Worm (Caenorhabditis elegans): ENCODE measurements around the gene F13H6.5.

Gene F13H6.5

ce11 chrV:6357236-6357635 is 17.5 kb downstream of the F13H6.5 start:
- TF ChIP-seq ceh-13 (GFP tag; optimal IDR thresholded peaks at IDR 0.05): no peak
- no peak for TF ChIP-seq hnd-1 (tag; optimal IDR thresholded peaks at IDR 0.05)
- TF ChIP-seq hmg-4 (GFP tag; optimal IDR thresholded peaks at IDR 0.05): no peak
- no peak for TF ChIP-seq F13C5.2 (tag; optimal IDR thresholded peaks at IDR 0.05)
- no peak for TF ChIP-seq hmbx-1 (tag; optimal IDR thresholded peaks at IDR 0.05)
- TF ChIP-seq flt-1 (GFP tag; IDR thresholded peaks at IDR 0.05): no peak
- TF ChIP-seq tra-4 (tag; optimal IDR thresholded peaks at IDR 0.05): no peak

- TF ChIP-seq tra-4 (tag; optimal IDR thresholded peaks at IDR 0.05): no peak
- no peak for TF ChIP-seq hnd-1 (tag; optimal IDR thresholded peaks at IDR 0.05)
- no peak for TF ChIP-seq F13C5.2 (tag; optimal IDR thresholded peaks at IDR 0.05)
- TF ChIP-seq tbx-11 (GFP tag; IDR thresholded peaks at IDR 0.05): no peak
- TF ChIP-seq hmbx-1 (tag; optimal IDR thresholded peaks at IDR 0.05): no peak
- no peak for TF ChIP-seq tbx-37 (GFP tag; conservative IDR thresholded peaks at IDR 0.05)
- TF ChIP-seq sea-1 (GFP tag; conservative IDR thresholded peaks at IDR 0.05): no peak
- no peak for TF ChIP-seq aly-1 (tag; optimal IDR thresholded peaks at IDR 0.05)
- TF ChIP-seq ets-7 (tag; optimal IDR thresholded peaks at IDR 0.05): no peak
Measured at ce11 chrV:6355975-6356441, 18.7 kb downstream of the F13H6.5 start, which contains the start of gene bcl-11. Gene bcl-11 (plus strand): TSS chrV:6356025.

- no peak for TF ChIP-seq ceh-13 (GFP tag; optimal IDR thresholded peaks at IDR 0.05)
- no peak for TF ChIP-seq hmbx-1 (tag; optimal IDR thresholded peaks at IDR 0.05)
- no peak for TF ChIP-seq pes-1 (GFP tag; IDR thresholded peaks at IDR 0.05)
- TF ChIP-seq ets-7 (tag; optimal IDR thresholded peaks at IDR 0.05): no peak
- TF ChIP-seq scrt-1 (GFP tag; IDR thresholded peaks at IDR 0.05): no peak
- no peak for TF ChIP-seq hnd-1 (tag; optimal IDR thresholded peaks at IDR 0.05)
- TF ChIP-seq tbx-11 (GFP tag; IDR thresholded peaks at IDR 0.05): no peak
- no peak for TF ChIP-seq sea-1 (GFP tag; conservative IDR thresholded peaks at IDR 0.05)
- no peak for TF ChIP-seq aly-1 (tag; optimal IDR thresholded peaks at IDR 0.05)
Measured at ce11 chrV:6355412-6355811, 19.3 kb downstream of the F13H6.5 start.

ce11 chrV:6354786-6355185 is 20.0 kb downstream of the F13H6.5 start:
- TF ChIP-seq F13C5.2 (tag; optimal IDR thresholded peaks at IDR 0.05) (no peak), ceh-13 (GFP tag; optimal IDR thresholded peaks at IDR 0.05) (no peak), tbx-11 (GFP tag; IDR thresholded peaks at IDR 0.05) (no peak), sea-1 (GFP tag; conservative IDR thresholded peaks at IDR 0.05) (no peak)

ce11 chrV:6354202-6354601 is 20.5 kb downstream of the F13H6.5 start:
- TF ChIP-seq flt-1 (GFP tag; IDR thresholded peaks at IDR 0.05) (no peak), hmg-4 (GFP tag; optimal IDR thresholded peaks at IDR 0.05) (no peak), hnd-1 (tag; optimal IDR thresholded peaks at IDR 0.05) (no peak), scrt-1 (GFP tag; IDR thresholded peaks at IDR 0.05) (no peak), F13C5.2 (tag; optimal IDR thresholded peaks at IDR 0.05) (no peak), tbx-37 (GFP tag; conservative IDR thresholded peaks at IDR 0.05) (no peak), ceh-13 (GFP tag; optimal IDR thresholded peaks at IDR 0.05) (no peak), ceh-36 (tag; optimal IDR thresholded peaks at IDR 0.05) (no peak), aly-1 (tag; optimal IDR thresholded peaks at IDR 0.05) (no peak)

ce11 chrV:6353182-6353780 is 21.5 kb downstream of the F13H6.5 start:
- TF ChIP-seq tbx-11 (GFP tag; IDR thresholded peaks at IDR 0.05) (no peak), ets-7 (tag; optimal IDR thresholded peaks at IDR 0.05) (no peak), sea-1 (GFP tag; conservative IDR thresholded peaks at IDR 0.05) (no peak), ceh-13 (GFP tag; optimal IDR thresholded peaks at IDR 0.05) (no peak), tbx-37 (GFP tag; conservative IDR thresholded peaks at IDR 0.05) (no peak), scrt-1 (GFP tag; IDR thresholded peaks at IDR 0.05) (no peak), pes-1 (GFP tag; IDR thresholded peaks at IDR 0.05) (no peak), tra-4 (tag; optimal IDR thresholded peaks at IDR 0.05) (no peak)

ce11 chrV:6352350-6352749 is 22.4 kb downstream of the F13H6.5 start:
- TF ChIP-seq F13C5.2 (tag; optimal IDR thresholded peaks at IDR 0.05) (no peak), hmbx-1 (tag; optimal IDR thresholded peaks at IDR 0.05) (no peak), ets-7 (tag; optimal IDR thresholded peaks at IDR 0.05) (no peak), scrt-1 (GFP tag; IDR thresholded peaks at IDR 0.05) (no peak), pes-1 (GFP tag; IDR thresholded peaks at IDR 0.05) (no peak), hnd-1 (tag; optimal IDR thresholded peaks at IDR 0.05) (no peak), B0310.2 (tag; optimal IDR thresholded peaks at IDR 0.05) (no peak), tbx-11 (GFP tag; IDR thresholded peaks at IDR 0.05) (no peak), ceh-13 (GFP tag; optimal IDR thresholded peaks at IDR 0.05) (no peak), hmg-4 (GFP tag; optimal IDR thresholded peaks at IDR 0.05) (no peak), tbx-37 (GFP tag; conservative IDR thresholded peaks at IDR 0.05) (no peak), aly-1 (tag; optimal IDR thresholded peaks at IDR 0.05) (no peak), ceh-36 (tag; optimal IDR thresholded peaks at IDR 0.05) (no peak), sea-1 (GFP tag; conservative IDR thresholded peaks at IDR 0.05) (no peak), tra-4 (tag; optimal IDR thresholded peaks at IDR 0.05) (no peak), ama-1 (optimal IDR thresholded peaks at IDR 0.05) (no peak), flt-1 (GFP tag; IDR thresholded peaks at IDR 0.05) (no peak)

ce11 chrV:6351122-6351521 is 23.6 kb downstream of the F13H6.5 start:
- no peak for TF ChIP-seq tbx-11 (GFP tag; IDR thresholded peaks at IDR 0.05)
- TF ChIP-seq pes-1 (GFP tag; IDR thresholded peaks at IDR 0.05): no peak
- TF ChIP-seq ama-1 (optimal IDR thresholded peaks at IDR 0.05): no peak
